Worm (Caenorhabditis elegans) whole organism, late embryonic: Measurements from ENCODE around the gene vit-6.

Experiments
- T23F11.4 ChIP-seq: fragments of 200-800 bp; sonication (Bioruptor generic); optimal IDR thresholded peaks from 2 replicates; lab custom pipeline; 2018; ENCODE audit warnings: mild to moderate bottlenecking, missing genetic modification characterization, missing compliant biosample characterization
- ama-1 ChIP-seq: fragments of 150-350 bp; optimal IDR thresholded peaks from 2 replicates; lab custom pipeline; 2014
- che-1 ChIP-seq: sonication (generic microtip); optimal IDR thresholded peaks from 2 replicates; lab custom pipeline; 2016; ENCODE audit warnings: mild to moderate bottlenecking, missing genetic modification characterization, missing compliant biosample characterization
- nfya-1 ChIP-seq: sonication (generic microtip); optimal IDR thresholded peaks from 2 replicates; lab custom pipeline; 2017; ENCODE audit warnings: missing genetic modification characterization, mild to moderate bottlenecking, missing compliant biosample characterization, antibody characterized with exemption, moderate library complexity
- pag-3 ChIP-seq: sonication (generic microtip); optimal IDR thresholded peaks from 2 replicates; lab custom pipeline; 2016; ENCODE audit warnings: missing compliant biosample characterization, missing genetic modification characterization, borderline replicate concordance
- sox-4 ChIP-seq: sonication (generic microtip); optimal IDR thresholded peaks from 2 replicates; lab custom pipeline; 2017; ENCODE audit warnings: mild to moderate bottlenecking, missing genetic modification characterization, inconsistent platforms, missing compliant biosample characterization

ce11 chrIV:8283214-8283613, 22.3 kb downstream of the vit-6 start:
- TF ChIP-seq nfya-1 (tag; lab: Kevin White, UChicago) (no peak), che-1 (no peak), pag-3 (tag; lab: Kevin White, UChicago) (no peak), ama-1 (lab: Kevin White, UChicago) (no peak), sox-4 (tag; lab: Kevin White, UChicago) (no peak), T23F11.4 (GFP tag; lab: Kevin White, UChicago) (no peak)
